Worm (Caenorhabditis elegans) whole organism, early embryonic: ENCODE results near the gene crn-3.

ENCODE experiments used
- ama-1 ChIP-seq: fragments of 150-350 bp; optimal IDR thresholded peaks from 2 replicates; lab custom pipeline; 2014
- ceh-36 ChIP-seq: sonication (generic microtip); optimal IDR thresholded peaks from 2 replicates; lab custom pipeline; 2016; ENCODE audit warnings: missing genetic modification characterization, inconsistent platforms, missing compliant biosample characterization
- flt-1 ChIP-seq: fragments of 200-800 bp; sonication (Bioruptor generic); IDR thresholded peaks from 2 replicates; pipeline ENCODE4 v1.3.6; 2022; ENCODE audit warnings: missing genetic modification characterization, missing compliant biosample characterization
- hmbx-1 ChIP-seq: sonication (generic microtip); optimal IDR thresholded peaks from 2 replicates; lab custom pipeline; 2016; ENCODE audit warnings: mild to moderate bottlenecking, missing genetic modification characterization, missing compliant biosample characterization
- hmg-4 ChIP-seq: fragments of 200-800 bp; sonication (Bioruptor generic); optimal IDR thresholded peaks from 2 replicates; lab custom pipeline; 2018; ENCODE audit warnings: mild to moderate bottlenecking, missing genetic modification characterization, missing compliant biosample characterization
- hnd-1 ChIP-seq: sonication (generic microtip); optimal IDR thresholded peaks from 2 replicates; lab custom pipeline; 2016; ENCODE audit warnings: missing genetic modification characterization, missing compliant biosample characterization
- tbx-37 ChIP-seq: fragments of 200-800 bp; sonication (Bioruptor generic); conservative IDR thresholded peaks from 2 replicates; pipeline ENCODE4 v1.3.6; 2022; ENCODE audit warnings: missing genetic modification reagents, missing genetic modification characterization, missing compliant biosample characterization
- tra-4 ChIP-seq: sonication (generic microtip); optimal IDR thresholded peaks from 2 replicates; lab custom pipeline; 2017; ENCODE audit warnings: missing genetic modification characterization, missing compliant biosample characterization

- TF ChIP-seq ama-1 (lab: Kevin White, UChicago) (no peak), ceh-36 (tag; lab: Kevin White, UChicago) (no peak), hmbx-1 (tag; lab: Kevin White, UChicago) (no peak), tra-4 (tag; lab: Kevin White, UChicago) (no peak), flt-1 (GFP tag; lab: Robert Waterston, UW) (no peak), hmg-4 (no peak), tbx-37 (GFP tag; lab: Robert Waterston, UW) (no peak), hnd-1 (no peak)
Measured at ce11 chrII:10596462-10596861, 8.6 kb downstream of the crn-3 start, which contains the start of gene C14A4.7.
